Fruit fly (Drosophila melanogaster) whole organism, embryonic: ENCODE measurements around the gene CG3448.

Source experiments
- B-H1 ChIP-seq: fragments of 200-800 bp; sonication (Bioruptor generic); IDR thresholded peaks from 3 replicates; pipeline ENCODE4 v1.3.6; 2022; ENCODE audit warnings: missing biosample characterization, missing genetic modification characterization
- CG10267 ChIP-seq: fragments of 200-800 bp; sonication (Bioruptor generic); optimal IDR thresholded peaks from 2 replicates; lab custom pipeline; 2018; ENCODE audit warnings: missing biosample characterization, mild to moderate bottlenecking, missing genetic modification characterization, moderate library complexity
- CG11247 ChIP-seq: fragments of 200-800 bp; sonication (Bioruptor generic); IDR thresholded peaks from 2 replicates; pipeline ENCODE4 v1.3.6; 2022; ENCODE audit warnings: missing biosample characterization, missing genetic modification characterization
- CG13287 ChIP-seq: fragments of 200-800 bp; sonication (Bioruptor generic); IDR thresholded peaks from 2 replicates; pipeline ENCODE4 v1.3.6; 2022; ENCODE audit warnings: missing biosample characterization, missing genetic modification characterization; ENCODE audit not compliant: partially characterized antibody
- CG13775 ChIP-seq: fragments of 200-800 bp; sonication (Bioruptor generic); optimal IDR thresholded peaks from 3 replicates; lab custom pipeline; 2017; ENCODE audit warnings: missing biosample characterization, mild to moderate bottlenecking, missing genetic modification characterization
- CG14014 ChIP-seq: fragments of 200-800 bp; sonication (Bioruptor generic); IDR thresholded peaks from 2 replicates; pipeline ENCODE4 v1.3.6; 2022; ENCODE audit warnings: missing biosample characterization, missing genetic modification characterization
- CG14710 ChIP-seq: fragments of 200-800 bp; sonication (Bioruptor generic); optimal IDR thresholded peaks from 3 replicates; lab custom pipeline; 2019; ENCODE audit warnings: missing biosample characterization, mild to moderate bottlenecking, missing genetic modification characterization, moderate library complexity
- CG15601 ChIP-seq: fragments of 200-800 bp; sonication (Bioruptor generic); optimal IDR thresholded peaks from 3 replicates; lab custom pipeline; 2019; ENCODE audit warnings: missing biosample characterization, mild to moderate bottlenecking, missing genetic modification characterization, moderate library complexity
- CG18262 ChIP-seq: fragments of 200-800 bp; optimal IDR thresholded peaks from 3 replicates; lab custom pipeline; 2019; ENCODE audit warnings: missing biosample characterization, mild to moderate bottlenecking, missing genetic modification characterization, moderate library complexity
- CG31365 ChIP-seq: fragments of 200-800 bp; sonication (Bioruptor generic); optimal IDR thresholded peaks from 2 replicates; lab custom pipeline; 2018; ENCODE audit warnings: missing biosample characterization, mild to moderate bottlenecking, missing genetic modification characterization
- CG33557 ChIP-seq: fragments of 200-800 bp; sonication (Bioruptor generic); optimal IDR thresholded peaks from 2 replicates; lab custom pipeline; 2019; ENCODE audit warnings: missing biosample characterization, mild to moderate bottlenecking, missing genetic modification characterization, moderate library complexity
- CG42726 ChIP-seq: fragments of 200-800 bp; sonication (Bioruptor generic); IDR thresholded peaks from 2 replicates; pipeline ENCODE4 v1.3.6; 2022; ENCODE audit warnings: missing biosample characterization, missing genetic modification characterization; ENCODE audit not compliant: partially characterized antibody
- CG4360 ChIP-seq: fragments of 200-800 bp; sonication (Bioruptor generic); IDR thresholded peaks from 2 replicates; pipeline ENCODE4 v1.3.6; 2022; ENCODE audit warnings: missing biosample characterization, missing genetic modification characterization
- CG4424 ChIP-seq: fragments of 200-800 bp; sonication (Bioruptor generic); optimal IDR thresholded peaks from 3 replicates; lab custom pipeline; 2016; ENCODE audit warnings: missing biosample characterization, missing genetic modification characterization
- CG7786 ChIP-seq: fragments of 200-800 bp; sonication (Bioruptor generic); optimal IDR thresholded peaks from 2 replicates; lab custom pipeline; 2016; ENCODE audit warnings: missing biosample characterization, missing genetic modification characterization
- CG7963 ChIP-seq: fragments of 200-800 bp; sonication (Bioruptor generic); IDR thresholded peaks from 3 replicates; pipeline ENCODE4 v1.3.6; 2022; ENCODE audit warnings: missing biosample characterization, missing genetic modification characterization; ENCODE audit not compliant: partially characterized antibody
- CG8089 ChIP-seq: fragments of 200-800 bp; sonication (Bioruptor generic); optimal IDR thresholded peaks from 3 replicates; lab custom pipeline; 2016; ENCODE audit warnings: missing biosample characterization, missing genetic modification characterization
- CG9727 ChIP-seq: fragments of 200-800 bp; sonication (Bioruptor generic); optimal IDR thresholded peaks from 3 replicates; lab custom pipeline; 2017; ENCODE audit warnings: missing biosample characterization, mild to moderate bottlenecking, missing genetic modification characterization
- CrebB ChIP-seq: fragments of 200-800 bp; sonication (Bioruptor generic); optimal IDR thresholded peaks from 3 replicates; lab custom pipeline; 2018; ENCODE audit warnings: missing biosample characterization, mild to moderate bottlenecking, missing genetic modification characterization
- Doc3 ChIP-seq: fragments of 200-800 bp; sonication (Bioruptor generic); IDR thresholded peaks from 3 replicates; pipeline ENCODE4 v1.3.6; 2022; ENCODE audit warnings: missing biosample characterization, missing genetic modification characterization; ENCODE audit not compliant: partially characterized antibody
- E2f1 ChIP-seq: fragments of 200-800 bp; sonication (Bioruptor generic); IDR thresholded peaks from 2 replicates; pipeline ENCODE4 v1.3.6; 2022; ENCODE audit warnings: missing biosample characterization, missing genetic modification characterization
- Elba2 ChIP-seq: fragments of 200-800 bp; sonication (Bioruptor generic); optimal IDR thresholded peaks from 3 replicates; lab custom pipeline; 2016; ENCODE audit warnings: missing biosample characterization, missing genetic modification characterization
- Fer3 ChIP-seq: fragments of 200-800 bp; sonication (Bioruptor generic); optimal IDR thresholded peaks from 2 replicates; lab custom pipeline; 2018; ENCODE audit warnings: missing biosample characterization, mild to moderate bottlenecking, missing genetic modification characterization, moderate library complexity
- Kr ChIP-seq: fragments of 200-800 bp; sonication (Bioruptor generic); optimal IDR thresholded peaks from 2 replicates; lab custom pipeline; 2017; ENCODE audit warnings: missing biosample characterization, mild to moderate bottlenecking, missing genetic modification characterization
- Lim3 ChIP-seq: fragments of 200-800 bp; sonication (Bioruptor generic); IDR thresholded peaks from 2 replicates; pipeline ENCODE4 v1.3.6; 2022; ENCODE audit warnings: missing biosample characterization, missing genetic modification characterization
- Mrtf ChIP-seq: fragments of 200-800 bp; sonication (Bioruptor generic); IDR thresholded peaks from 3 replicates; pipeline ENCODE4 v1.3.6; 2022; ENCODE audit warnings: missing biosample characterization, missing genetic modification characterization
- Myb ChIP-seq: fragments of 200-800 bp; sonication (Bioruptor generic); optimal IDR thresholded peaks from 2 replicates; lab custom pipeline; 2016; ENCODE audit warnings: missing biosample characterization, missing genetic modification characterization
- NfI ChIP-seq: fragments of 200-800 bp; sonication (Bioruptor generic); optimal IDR thresholded peaks from 3 replicates; lab custom pipeline; 2018; ENCODE audit warnings: missing biosample characterization, mild to moderate bottlenecking, missing genetic modification characterization, moderate library complexity
- Oli ChIP-seq: fragments of 200-800 bp; sonication (Bioruptor generic); optimal IDR thresholded peaks from 2 replicates; lab custom pipeline; 2018; ENCODE audit warnings: missing biosample characterization, mild to moderate bottlenecking, missing genetic modification characterization, moderate library complexity
- Pdp1 ChIP-seq, 2 experiments: fragments of 200-800 bp; sonication (Bioruptor generic); optimal IDR thresholded peaks; 3 replicates each; lab custom pipeline; 2016; ENCODE audit warnings: missing biosample characterization in 2 of 2, missing genetic modification characterization in 2 of 2, mild to moderate bottlenecking in 1 of 2, moderate library complexity in 1 of 2
- Taf1 ChIP-seq: fragments of 200-800 bp; sonication (Bioruptor generic); IDR thresholded peaks from 2 replicates; pipeline ENCODE4 v1.3.6; 2022; ENCODE audit warnings: missing biosample characterization, missing genetic modification characterization
- Trl ChIP-seq, 3 experiments: fragments of >200 bp in 2 of 3; fragments of 200-800 bp in 1 of 3; sonication (Bioruptor generic) in 1 of 3; optimal IDR thresholded peaks; 2 replicates in 1 of 3; 3 replicates in 2 of 3; lab custom pipeline; 2016 to 2017; ENCODE audit warnings: missing biosample characterization in 1 of 3, missing genetic modification characterization in 1 of 3
- bab2 ChIP-seq: fragments of 200-800 bp; sonication (Bioruptor generic); optimal IDR thresholded peaks from 2 replicates; lab custom pipeline; 2016; ENCODE audit warnings: missing biosample characterization, missing genetic modification characterization
- chif ChIP-seq, 2 experiments: fragments of 200-800 bp; sonication (Bioruptor generic); optimal IDR thresholded peaks; 3 replicates each; lab custom pipeline; 2016; ENCODE audit warnings: missing biosample characterization in 2 of 2, missing genetic modification characterization in 2 of 2
- ci ChIP-seq: fragments of 200-800 bp; sonication (Bioruptor generic); IDR thresholded peaks from 3 replicates; pipeline ENCODE4 v1.3.6; 2022; ENCODE audit warnings: missing biosample characterization, missing genetic modification characterization
- crol ChIP-seq: fragments of 200-800 bp; sonication (Bioruptor generic); IDR thresholded peaks from 2 replicates; pipeline ENCODE4 v1.3.6; 2022; ENCODE audit warnings: missing biosample characterization, missing genetic modification characterization
- danr ChIP-seq: fragments of 200-800 bp; sonication (Bioruptor generic); IDR thresholded peaks from 2 replicates; pipeline ENCODE4 v1.3.6; 2022; ENCODE audit warnings: missing biosample characterization, missing genetic modification characterization
- ewg ChIP-seq: fragments of 200-800 bp; sonication (Bioruptor generic); optimal IDR thresholded peaks from 3 replicates; lab custom pipeline; 2017; ENCODE audit warnings: mild to moderate bottlenecking, missing biosample characterization, missing genetic modification reagents, missing genetic modification characterization
- gce ChIP-seq: fragments of 200-800 bp; sonication (Bioruptor generic); IDR thresholded peaks from 3 replicates; pipeline ENCODE4 v1.3.6; 2022; ENCODE audit warnings: missing biosample characterization, missing genetic modification characterization
- grau ChIP-seq: fragments of 200-800 bp; optimal IDR thresholded peaks from 3 replicates; lab custom pipeline; 2019; ENCODE audit warnings: missing biosample characterization, mild to moderate bottlenecking, missing genetic modification characterization, moderate library complexity
- h ChIP-seq: fragments of >200 bp; optimal IDR thresholded peaks from 2 replicates; lab custom pipeline; 2017
- insv ChIP-seq, 2 experiments: fragments of 200-800 bp; sonication (Bioruptor generic); optimal IDR thresholded peaks; 3 replicates each; lab custom pipeline; 2016 to 2018; ENCODE audit warnings: missing biosample characterization in 2 of 2, missing genetic modification characterization in 2 of 2
- kay ChIP-seq: fragments of 200-800 bp; sonication (Bioruptor generic); optimal IDR thresholded peaks from 2 replicates; lab custom pipeline; 2016; ENCODE audit warnings: missing biosample characterization, missing genetic modification characterization
- mld ChIP-seq: fragments of 200-800 bp; sonication (Bioruptor generic); IDR thresholded peaks from 3 replicates; pipeline ENCODE4 v1.3.6; 2022; ENCODE audit warnings: missing biosample characterization, missing genetic modification characterization; ENCODE audit not compliant: partially characterized antibody
- nau ChIP-seq: fragments of 200-800 bp; sonication (Bioruptor generic); optimal IDR thresholded peaks from 3 replicates; lab custom pipeline; 2017; ENCODE audit warnings: missing biosample characterization, mild to moderate bottlenecking, missing genetic modification characterization, missing genetic modification reagents
- peb ChIP-seq: fragments of 200-800 bp; sonication (Bioruptor generic); IDR thresholded peaks from 2 replicates; pipeline ENCODE4 v1.3.6; 2022; ENCODE audit warnings: missing biosample characterization, missing genetic modification characterization
- pum ChIP-seq: fragments of 200-800 bp; sonication (Bioruptor generic); optimal IDR thresholded peaks from 2 replicates; lab custom pipeline; 2016; ENCODE audit warnings: missing biosample characterization, missing genetic modification characterization
- sc ChIP-seq, 3 experiments: fragments of >200 bp in 2 of 3; fragments of 200-800 bp in 1 of 3; sonication (Bioruptor generic) in 1 of 3; optimal IDR thresholded peaks; 2 replicates in 2 of 3; 3 replicates in 1 of 3; lab custom pipeline; 2017; ENCODE audit warnings: mild to moderate bottlenecking in 1 of 3, missing biosample characterization in 1 of 3, missing genetic modification characterization in 1 of 3, missing genetic modification reagents in 1 of 3
- so ChIP-seq: fragments of 200-800 bp; sonication (Bioruptor generic); IDR thresholded peaks from 3 replicates; pipeline ENCODE4 v1.3.6; 2022; ENCODE audit warnings: missing biosample characterization, missing genetic modification characterization

CG3448 gene

dm6 chr3L:9462247-9462769 lies 10.9 kb upstream of the CG3448 start (continued):
- TF ChIP-seq Pdp1 (GFP tag; optimal IDR thresholded peaks at IDR 0.05; lab: Kevin White, UChicago), result peak; percentile 74 to 98
- no peak for TF ChIP-seq Kr (GFP tag; lab: Kevin White, UChicago)
- peak; percentile 65; the same call in 1 of the 3 replicates for TF ChIP-seq Mrtf (GFP tag; lab: Robert Waterston, UW)
- peak; percentile 81 for TF ChIP-seq NfI (GFP tag; lab: Kevin White, UChicago)
- TF ChIP-seq h (lab: Kevin White, UChicago), result no peak
- no peak for TF ChIP-seq CG7963
- peak; percentile 92 for TF ChIP-seq CG9727 (GFP tag; lab: Kevin White, UChicago)
- peak; percentile 89 for TF ChIP-seq CG15601 (tag; lab: Kevin White, UChicago)
- TF ChIP-seq peb (GFP tag; lab: Robert Waterston, UW), result 0 out of 2 replicates have a peak, but pooled peaks have one; percentile 38
- no peak; the same call in 1 of the 2 replicates for TF ChIP-seq crol (GFP tag; lab: Robert Waterston, UW)
- peak; percentile 55; the same call in 1 of the 3 replicates for TF ChIP-seq so (GFP tag; lab: Robert Waterston, UW)
- peak; percentile 75 for TF ChIP-seq B-H1 (GFP tag; lab: Robert Waterston, UW)
- no peak; the same call in 1 of the 2 replicates for TF ChIP-seq CG42726 (GFP tag; lab: Robert Waterston, UW)
- peak; percentile 77 for TF ChIP-seq E2f1 (GFP tag; lab: Robert Waterston, UW)
- TF ChIP-seq Elba2 (GFP tag; lab: Kevin White, UChicago), result no peak
- peak; percentile 60 to 76 for TF ChIP-seq chif (GFP tag; optimal IDR thresholded peaks at IDR 0.05; lab: Kevin White, UChicago)
- TF ChIP-seq CG18262 (tag; lab: Kevin White, UChicago), result peak; percentile 97
- TF ChIP-seq ewg (GFP tag; lab: Kevin White, UChicago), result peak; percentile 69
- TF ChIP-seq ci (GFP tag; lab: Robert Waterston, UW), result peak; percentile 75
- TF ChIP-seq CG13287, result peak; percentile 16; the same call in 1 of the 2 replicates
- peak; percentile 90 for TF ChIP-seq CG13775 (GFP tag; lab: Kevin White, UChicago)
- TF ChIP-seq Fer3 (tag; lab: Kevin White, UChicago), result peak; percentile 89
- TF ChIP-seq Taf1, result no peak
- peak; percentile 81 for TF ChIP-seq CG4360 (GFP tag; lab: Robert Waterston, UW)
- TF ChIP-seq danr (GFP tag; lab: Robert Waterston, UW), result no peak
- no peak for TF ChIP-seq CG11247 (GFP tag; lab: Robert Waterston, UW)
- TF ChIP-seq Lim3 (GFP tag; lab: Robert Waterston, UW), result no peak
- peak; percentile 87 for TF ChIP-seq Oli (tag; lab: Kevin White, UChicago)
- TF ChIP-seq bab2 (GFP tag; lab: Kevin White, UChicago), result peak; percentile 63
- TF ChIP-seq CrebB (tag; lab: Kevin White, UChicago), result peak; percentile 80
- TF ChIP-seq Doc3 (GFP tag; lab: Robert Waterston, UW), result no peak; the same call in 2 of the 3 replicates
- no peak for TF ChIP-seq sc (optimal IDR thresholded peaks at IDR 0.05; lab: Kevin White, UChicago)
- peak; percentile 82 for TF ChIP-seq sc (GFP tag; optimal IDR thresholded peaks at IDR 0.05; lab: Kevin White, UChicago)
- peak; percentile 54 for TF ChIP-seq CG31365 (tag; lab: Kevin White, UChicago)
- TF ChIP-seq Myb (GFP tag; lab: Kevin White, UChicago), result peak; percentile 4
- peak; percentile 84 for TF ChIP-seq CG4424
- peak; percentile 93 for TF ChIP-seq CG14710 (tag; lab: Kevin White, UChicago)
- peak; percentile 89 for TF ChIP-seq nau
- TF ChIP-seq CG8089 (GFP tag; lab: Kevin White, UChicago), result peak; percentile 29
- TF ChIP-seq CG7786 (GFP tag; lab: Kevin White, UChicago), result peak; percentile 46
- peak in 1 of 2 experiments; percentile 63 for TF ChIP-seq insv (GFP tag; optimal IDR thresholded peaks at IDR 0.05; lab: Kevin White, UChicago)
- peak; percentile 92 for TF ChIP-seq CG10267
- TF ChIP-seq gce (GFP tag; lab: Robert Waterston, UW), result no peak; the same call in 2 of the 3 replicates
- peak; percentile 72 for TF ChIP-seq pum (GFP tag; lab: Kevin White, UChicago)
- TF ChIP-seq CG33557, result peak; percentile 92
- 0 out of 3 replicates have a peak, but pooled peaks have one; percentile 8 for TF ChIP-seq mld (GFP tag; lab: Robert Waterston, UW)
- peak; percentile 78 for TF ChIP-seq CG14014 (GFP tag; lab: Robert Waterston, UW)
- peak; percentile 75 for TF ChIP-seq kay (GFP tag; lab: Kevin White, UChicago)
- TF ChIP-seq Trl (optimal IDR thresholded peaks at IDR 0.05; lab: Kevin White, UChicago), result peak; percentile 43 to 96
- TF ChIP-seq Trl (GFP tag; optimal IDR thresholded peaks at IDR 0.05; lab: Kevin White, UChicago), result peak; percentile 80
- TF ChIP-seq grau (tag; lab: Kevin White, UChicago), result peak; percentile 92
